Fruit fly (Drosophila melanogaster) whole organism, embryonic: Measurements from ENCODE around the gene CG42710.
A peak's percentile ranks its signal among the peaks of the same experiment; 100 is the strongest.

Source experiments
- Abd-B ChIP-seq: fragments of 200-800 bp; sonication (Bioruptor generic); optimal IDR thresholded peaks from 2 replicates; lab custom pipeline; 2018; ENCODE audit warnings: missing biosample characterization, mild to moderate bottlenecking, missing genetic modification characterization, moderate library complexity
- Ada2b ChIP-seq: fragments of 200-800 bp; sonication (Bioruptor generic); IDR thresholded peaks from 2 replicates; pipeline ENCODE4 v1.3.6; 2022; ENCODE audit warnings: missing biosample characterization, missing genetic modification characterization
- B-H2 ChIP-seq: fragments of 200-800 bp; sonication (Bioruptor generic); optimal IDR thresholded peaks from 2 replicates; lab custom pipeline; 2018; ENCODE audit warnings: missing biosample characterization, mild to moderate bottlenecking, missing genetic modification characterization
- BtbVII ChIP-seq: fragments of 200-800 bp; sonication (Bioruptor generic); optimal IDR thresholded peaks from 3 replicates; lab custom pipeline; 2017; ENCODE audit warnings: missing biosample characterization, mild to moderate bottlenecking, missing genetic modification characterization
- CG10267 ChIP-seq: fragments of 200-800 bp; sonication (Bioruptor generic); optimal IDR thresholded peaks from 2 replicates; lab custom pipeline; 2018; ENCODE audit warnings: missing biosample characterization, mild to moderate bottlenecking, missing genetic modification characterization, moderate library complexity
- CG11085 ChIP-seq: fragments of 200-800 bp; sonication (Bioruptor generic); IDR thresholded peaks from 2 replicates; pipeline ENCODE4 v1.3.6; 2022; ENCODE audit warnings: missing biosample characterization, missing genetic modification characterization
- CG12744 ChIP-seq: fragments of 200-800 bp; sonication (Bioruptor generic); optimal IDR thresholded peaks from 2 replicates; lab custom pipeline; 2016; ENCODE audit warnings: missing biosample characterization, missing genetic modification characterization
- CG12942 ChIP-seq: fragments of 200-800 bp; sonication (Bioruptor generic); optimal IDR thresholded peaks from 3 replicates; lab custom pipeline; 2016; ENCODE audit warnings: missing biosample characterization, missing genetic modification characterization
- CG14667 ChIP-seq: fragments of 200-800 bp; sonication (Bioruptor generic); IDR thresholded peaks from 2 replicates; pipeline ENCODE4 v1.3.6; 2022; ENCODE audit warnings: missing biosample characterization, missing genetic modification characterization
- CG14710 ChIP-seq: fragments of 200-800 bp; sonication (Bioruptor generic); optimal IDR thresholded peaks from 3 replicates; lab custom pipeline; 2019; ENCODE audit warnings: missing biosample characterization, mild to moderate bottlenecking, missing genetic modification characterization, moderate library complexity
- CG16813 ChIP-seq: fragments of 200-800 bp; sonication (Bioruptor generic); IDR thresholded peaks from 3 replicates; pipeline ENCODE4 v1.3.6; 2022; ENCODE audit warnings: missing biosample characterization, missing genetic modification characterization; ENCODE audit not compliant: partially characterized antibody
- CG17612 ChIP-seq: fragments of 200-800 bp; sonication (Bioruptor generic); IDR thresholded peaks from 2 replicates; pipeline ENCODE4 v1.3.6; 2022; ENCODE audit warnings: missing biosample characterization, missing genetic modification characterization
- CG30020 ChIP-seq: fragments of 200-800 bp; optimal IDR thresholded peaks from 2 replicates; lab custom pipeline; 2019; ENCODE audit warnings: missing biosample characterization, mild to moderate bottlenecking, missing genetic modification characterization, moderate library complexity
- CG42726 ChIP-seq: fragments of 200-800 bp; sonication (Bioruptor generic); IDR thresholded peaks from 2 replicates; pipeline ENCODE4 v1.3.6; 2022; ENCODE audit warnings: missing biosample characterization, missing genetic modification characterization; ENCODE audit not compliant: partially characterized antibody
- CG6272 ChIP-seq: fragments of 200-800 bp; sonication (Bioruptor generic); IDR thresholded peaks from 2 replicates; pipeline ENCODE4 v1.3.6; 2022; ENCODE audit warnings: missing biosample characterization, missing genetic modification characterization
- CG6689 ChIP-seq: fragments of 200-800 bp; sonication (Bioruptor generic); IDR thresholded peaks from 2 replicates; pipeline ENCODE4 v1.3.6; 2022; ENCODE audit warnings: missing biosample characterization, missing genetic modification characterization
- CG7745 ChIP-seq: fragments of 200-800 bp; sonication (Bioruptor generic); optimal IDR thresholded peaks from 2 replicates; lab custom pipeline; 2018; ENCODE audit warnings: missing biosample characterization, mild to moderate bottlenecking, missing genetic modification characterization, moderate library complexity
- CG8089 ChIP-seq: fragments of 200-800 bp; sonication (Bioruptor generic); optimal IDR thresholded peaks from 3 replicates; lab custom pipeline; 2016; ENCODE audit warnings: missing biosample characterization, missing genetic modification characterization
- Camta ChIP-seq: fragments of 200-800 bp; sonication (Bioruptor generic); optimal IDR thresholded peaks from 2 replicates; lab custom pipeline; 2016; ENCODE audit warnings: missing biosample characterization, missing genetic modification characterization
- Gsc ChIP-seq: fragments of 200-800 bp; sonication (Bioruptor generic); IDR thresholded peaks from 2 replicates; pipeline ENCODE4 v1.3.6; 2022; ENCODE audit warnings: missing biosample characterization, missing genetic modification characterization
- HLHmδ ChIP-seq: fragments of 200-800 bp; sonication (Bioruptor generic); optimal IDR thresholded peaks from 2 replicates; lab custom pipeline; 2018; ENCODE audit warnings: missing biosample characterization, mild to moderate bottlenecking, missing genetic modification characterization, moderate library complexity
- Hand ChIP-seq: fragments of 200-800 bp; sonication (Bioruptor generic); optimal IDR thresholded peaks from 2 replicates; lab custom pipeline; 2017; ENCODE audit warnings: mild to moderate bottlenecking, missing biosample characterization, missing genetic modification reagents, missing genetic modification characterization
- Hey ChIP-seq: fragments of 200-800 bp; sonication (Bioruptor generic); optimal IDR thresholded peaks from 3 replicates; lab custom pipeline; 2018; ENCODE audit warnings: missing biosample characterization, mild to moderate bottlenecking, missing genetic modification characterization
- HmgD ChIP-seq: fragments of 200-800 bp; sonication (Bioruptor generic); optimal IDR thresholded peaks from 3 replicates; lab custom pipeline; 2016; ENCODE audit warnings: missing biosample characterization, missing genetic modification characterization
- Nf-YA ChIP-seq: fragments of 200-800 bp; sonication (Bioruptor generic); IDR thresholded peaks from 2 replicates; pipeline ENCODE4 v1.3.6; 2022; ENCODE audit warnings: missing biosample characterization, missing genetic modification characterization
- Nf-YB ChIP-seq: fragments of 200-800 bp; sonication (Bioruptor generic); optimal IDR thresholded peaks from 3 replicates; lab custom pipeline; 2019; ENCODE audit warnings: missing biosample characterization, mild to moderate bottlenecking, missing genetic modification characterization, moderate library complexity
- Nf-YC ChIP-seq: fragments of 200-800 bp; optimal IDR thresholded peaks from 3 replicates; lab custom pipeline; 2019; ENCODE audit warnings: missing biosample characterization, mild to moderate bottlenecking, missing genetic modification characterization, moderate library complexity
- Ptx1 ChIP-seq: fragments of 200-800 bp; sonication (Bioruptor generic); IDR thresholded peaks from 2 replicates; pipeline ENCODE4 v1.3.6; 2022; ENCODE audit warnings: missing biosample characterization, missing genetic modification characterization
- Stat92E ChIP-seq, 3 experiments: fragments of >200 bp in 2 of 3; fragments of 200-800 bp in 1 of 3; sonication (Bioruptor generic) in 1 of 3; optimal IDR thresholded peaks; 2 replicates each; lab custom pipeline; 2017 to 2019; ENCODE audit warnings: missing biosample characterization in 3 of 3, missing genetic modification characterization in 3 of 3, mild to moderate bottlenecking in 1 of 3, moderate library complexity in 1 of 3
- Xbp1 ChIP-seq: fragments of 200-800 bp; sonication (Bioruptor generic); optimal IDR thresholded peaks from 3 replicates; lab custom pipeline; 2016; ENCODE audit warnings: missing biosample characterization, mild to moderate bottlenecking, missing genetic modification characterization
- abd-A ChIP-seq: fragments of 200-800 bp; sonication (Bioruptor generic); optimal IDR thresholded peaks from 3 replicates; lab custom pipeline; 2019; ENCODE audit warnings: missing biosample characterization, mild to moderate bottlenecking, missing genetic modification characterization, moderate library complexity
- crol ChIP-seq: fragments of 200-800 bp; sonication (Bioruptor generic); IDR thresholded peaks from 2 replicates; pipeline ENCODE4 v1.3.6; 2022; ENCODE audit warnings: missing biosample characterization, missing genetic modification characterization
- dmrt99B ChIP-seq: fragments of 200-800 bp; sonication (Bioruptor generic); optimal IDR thresholded peaks from 2 replicates; lab custom pipeline; 2018; ENCODE audit warnings: missing biosample characterization, mild to moderate bottlenecking, missing genetic modification characterization, moderate library complexity
- en ChIP-seq: fragments of 200-800 bp; sonication (Bioruptor generic); optimal IDR thresholded peaks from 2 replicates; lab custom pipeline; 2016; ENCODE audit warnings: missing biosample characterization, missing genetic modification characterization
- ewg ChIP-seq: fragments of 200-800 bp; sonication (Bioruptor generic); optimal IDR thresholded peaks from 3 replicates; lab custom pipeline; 2017; ENCODE audit warnings: mild to moderate bottlenecking, missing biosample characterization, missing genetic modification reagents, missing genetic modification characterization
- fd102C ChIP-seq: fragments of 200-800 bp; sonication (Bioruptor generic); optimal IDR thresholded peaks from 2 replicates; lab custom pipeline; 2018; ENCODE audit warnings: missing biosample characterization, mild to moderate bottlenecking, missing genetic modification characterization, moderate library complexity
- ftz-f1 ChIP-seq: fragments of 200-800 bp; sonication (Bioruptor generic); optimal IDR thresholded peaks from 2 replicates; lab custom pipeline; 2016; ENCODE audit warnings: missing biosample characterization, missing genetic modification characterization
- gfzf ChIP-seq: fragments of 200-800 bp; sonication (Bioruptor generic); optimal IDR thresholded peaks from 2 replicates; lab custom pipeline; 2016; ENCODE audit warnings: missing biosample characterization, mild to moderate bottlenecking, missing genetic modification characterization, moderate library complexity
- ken ChIP-seq: fragments of 200-800 bp; sonication (Bioruptor generic); IDR thresholded peaks from 3 replicates; pipeline ENCODE4 v1.3.6; 2022; ENCODE audit warnings: missing biosample characterization, missing genetic modification characterization
- nau ChIP-seq: fragments of 200-800 bp; sonication (Bioruptor generic); optimal IDR thresholded peaks from 3 replicates; lab custom pipeline; 2017; ENCODE audit warnings: missing biosample characterization, mild to moderate bottlenecking, missing genetic modification characterization, missing genetic modification reagents
- otp ChIP-seq: fragments of 200-800 bp; sonication (Bioruptor generic); IDR thresholded peaks from 3 replicates; pipeline ENCODE4, ENCODE4 v1.3.6; 2022; ENCODE audit warnings: missing biosample characterization, missing genetic modification characterization
- seq ChIP-seq: fragments of 200-800 bp; sonication (Bioruptor generic); IDR thresholded peaks from 2 replicates; pipeline ENCODE4 v1.3.6; 2022; ENCODE audit warnings: missing biosample characterization, missing genetic modification characterization
- sna ChIP-seq: fragments of 200-800 bp; sonication (Bioruptor generic); IDR thresholded peaks from 2 replicates; pipeline ENCODE4 v1.3.6; 2022; ENCODE audit warnings: missing biosample characterization, missing genetic modification characterization; ENCODE audit not compliant: partially characterized antibody
- tap ChIP-seq: fragments of 200-800 bp; optimal IDR thresholded peaks from 3 replicates; lab custom pipeline; 2019; ENCODE audit warnings: missing biosample characterization, mild to moderate bottlenecking, missing genetic modification characterization, moderate library complexity

CG42710 gene

dm6 chr2L:8799009-8799408 is 16.7 kb upstream of the CG42710 start:
- TF ChIP-seq sna (GFP tag; lab: Robert Waterston, UW), result no peak
- no peak for TF ChIP-seq Nf-YA (GFP tag; lab: Robert Waterston, UW)
- TF ChIP-seq HLHmδ (GFP tag; lab: Kevin White, UChicago), result no peak
- TF ChIP-seq ftz-f1 (GFP tag; lab: Kevin White, UChicago), result no peak
- no peak for TF ChIP-seq nau
- no peak for TF ChIP-seq Camta (GFP tag; lab: Kevin White, UChicago)
- no peak for TF ChIP-seq CG16813 (GFP tag; lab: Robert Waterston, UW)
- no peak for TF ChIP-seq en (GFP tag; lab: Kevin White, UChicago)
- no peak for TF ChIP-seq Xbp1 (GFP tag; lab: Kevin White, UChicago)
- no peak for TF ChIP-seq CG30020
- no peak for TF ChIP-seq CG17612 (GFP tag; lab: Robert Waterston, UW)
- peak; percentile 18 for TF ChIP-seq Hey
- no peak for TF ChIP-seq CG14710
- 0 out of 2 replicates have a peak, but pooled peaks have one; percentile 28 for TF ChIP-seq CG42726
- peak; percentile 71 for TF ChIP-seq crol
- TF ChIP-seq CG10267 (tag; lab: Kevin White, UChicago), result no peak
- peak; percentile 68 for TF ChIP-seq abd-A (tag; lab: Kevin White, UChicago)
- TF ChIP-seq Hand (GFP tag; lab: Kevin White, UChicago), result no peak
- peak; percentile 93 for TF ChIP-seq Nf-YC (tag; lab: Kevin White, UChicago)
- no peak for TF ChIP-seq seq (GFP tag; lab: Robert Waterston, UW)
- no peak for TF ChIP-seq dmrt99B (tag; lab: Kevin White, UChicago)
- TF ChIP-seq Stat92E (GFP tag; optimal IDR thresholded peaks at IDR 0.05; lab: Kevin White, UChicago), result no peak
- TF ChIP-seq Abd-B (GFP tag; lab: Kevin White, UChicago), result no peak
- TF ChIP-seq ewg (GFP tag; lab: Kevin White, UChicago), result peak; percentile 44
- no peak for TF ChIP-seq tap (tag; lab: Kevin White, UChicago)
- no peak for TF ChIP-seq CG7745 (tag; lab: Kevin White, UChicago)
- TF ChIP-seq gfzf (GFP tag; lab: Kevin White, UChicago), result no peak
- no peak for TF ChIP-seq otp
- no peak for TF ChIP-seq CG6689 (GFP tag; lab: Robert Waterston, UW)
- TF ChIP-seq CG11085, result no peak
- no peak for TF ChIP-seq CG12744 (GFP tag; lab: Kevin White, UChicago)
- TF ChIP-seq ken (GFP tag; lab: Robert Waterston, UW), result no peak
- no peak for TF ChIP-seq fd102C (GFP tag; lab: Kevin White, UChicago)
- TF ChIP-seq Nf-YB (GFP tag; lab: Kevin White, UChicago), result peak; percentile 91
- TF ChIP-seq HmgD (GFP tag; lab: Kevin White, UChicago), result no peak
- no peak for TF ChIP-seq B-H2 (GFP tag; lab: Kevin White, UChicago)
- TF ChIP-seq Ada2b (GFP tag; lab: Robert Waterston, UW), result no peak
- TF ChIP-seq CG12942 (GFP tag; lab: Kevin White, UChicago), result no peak
- no peak for TF ChIP-seq Ptx1
- no peak for TF ChIP-seq CG8089 (GFP tag; lab: Kevin White, UChicago)
- no peak for TF ChIP-seq BtbVII
- TF ChIP-seq CG14667 (GFP tag; lab: Robert Waterston, UW), result no peak
- no peak for TF ChIP-seq CG6272 (GFP tag; lab: Robert Waterston, UW)
- TF ChIP-seq Gsc (GFP tag; lab: Robert Waterston, UW), result 0 out of 2 replicates have a peak, but pooled peaks have one; percentile 21
